Worm (Caenorhabditis elegans) whole organism, L3 larva: ENCODE results near the gene pho-12.

ENCODE experiments used
- R02D3.7 ChIP-seq: fragments of 150-350 bp; optimal IDR thresholded peaks from 2 replicates; lab custom pipeline; 2014; ENCODE audit warnings: missing biosample characterization, missing genetic modification characterization
- aly-2 ChIP-seq: fragments of 150-350 bp; optimal IDR thresholded peaks from 2 replicates; lab custom pipeline; 2014; ENCODE audit warnings: missing biosample characterization, missing genetic modification characterization
- elt-1 ChIP-seq: fragments of 150-350 bp; optimal IDR thresholded peaks from 2 replicates; lab custom pipeline; 2014; ENCODE audit warnings: missing biosample characterization, missing genetic modification characterization
- elt-3 ChIP-seq, 3 experiments: fragments of 150-350 bp in 1 of 3; sonication (generic microtip) in 2 of 3; optimal IDR thresholded peaks; 2 replicates in 2 of 3; 4 replicates in 1 of 3; lab custom pipeline; 2014 to 2017; ENCODE audit warnings: missing biosample characterization in 3 of 3, missing genetic modification characterization in 3 of 3
- lin-39 ChIP-seq: fragments of 150-350 bp; optimal IDR thresholded peaks from 2 replicates; lab custom pipeline; 2018; ENCODE audit warnings: missing biosample characterization, missing genetic modification reagents, missing genetic modification characterization
- nhr-12 ChIP-seq: fragments of 150-350 bp; optimal IDR thresholded peaks from 2 replicates; lab custom pipeline; 2014; ENCODE audit warnings: missing biosample characterization, missing genetic modification characterization
- nhr-237 ChIP-seq: fragments of 150-350 bp; optimal IDR thresholded peaks from 2 replicates; lab custom pipeline; 2014; ENCODE audit warnings: missing biosample characterization, missing genetic modification characterization
- ztf-11 ChIP-seq: fragments of 150-350 bp; optimal IDR thresholded peaks from 2 replicates; lab custom pipeline; 2014; ENCODE audit warnings: missing biosample characterization, missing genetic modification characterization

DNA sequence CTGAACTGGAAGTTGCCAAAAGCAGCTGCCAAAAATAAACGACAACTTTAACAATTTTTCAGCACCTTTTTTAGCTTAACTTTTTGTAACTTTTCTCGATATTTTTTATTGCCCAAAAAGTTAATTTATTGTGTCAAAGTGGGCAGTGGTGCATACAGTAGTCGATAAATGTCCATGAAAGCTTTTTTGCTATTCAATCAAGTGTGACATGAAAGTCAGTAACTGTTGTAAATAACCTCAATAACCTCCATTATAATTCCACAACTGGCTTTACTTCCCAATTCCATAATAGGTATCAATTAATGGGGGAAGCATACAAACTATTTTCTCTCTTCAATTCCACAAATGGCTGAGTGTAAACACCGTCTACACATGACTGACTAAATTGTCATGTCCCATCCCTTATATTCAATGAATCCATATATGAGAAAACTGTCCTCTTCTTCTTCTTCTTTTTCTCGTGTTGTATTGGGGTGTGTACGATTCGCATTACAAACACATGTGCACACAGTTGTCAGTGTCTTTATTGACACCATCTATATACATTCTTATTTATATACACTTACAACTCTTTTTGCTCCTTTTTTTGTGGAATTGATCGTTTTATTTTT, 12.3 kb downstream of the pho-12 start:
- TF ChIP-seq lin-39 (tag; lab: Kevin White, UChicago) (no peak), nhr-12 (no peak), nhr-237 (tag; lab: Kevin White, UChicago) (no peak), ztf-11 (tag; lab: Kevin White, UChicago) (no peak), aly-2 (tag; lab: Kevin White, UChicago) (no peak), R02D3.7 (tag; lab: Kevin White, UChicago) (no peak), elt-3 (tag; optimal IDR thresholded peaks at IDR 0.05; lab: Kevin White, UChicago) (no peak), elt-1 (no peak)
